Worm (Caenorhabditis elegans) whole organism, L4 larva: ENCODE data around the gene cox-14.

ENCODE experiments used
- R02D3.7 ChIP-seq: fragments of 150-350 bp; sonication (generic microtip); optimal IDR thresholded peaks from 3 replicates; lab custom pipeline; 2014; ENCODE audit warnings: missing biosample characterization, missing genetic modification characterization
- T26A8.4 ChIP-seq: fragments of 200-800 bp; sonication (Bioruptor generic); IDR thresholded peaks from 2 replicates; pipeline ENCODE4 v1.3.6; 2022; ENCODE audit warnings: missing genetic modification characterization, missing compliant biosample characterization
- Y75B8A.6 ChIP-seq: fragments of 200-800 bp; sonication (Bioruptor generic); IDR thresholded peaks from 2 replicates; pipeline ENCODE4 v1.3.6; 2022; ENCODE audit warnings: missing genetic modification reagents, missing genetic modification characterization, missing compliant biosample characterization
- ZK337.2 ChIP-seq: fragments of 200-800 bp; sonication (Bioruptor generic); IDR thresholded peaks from 2 replicates; pipeline ENCODE4 v1.3.6; 2022; ENCODE audit warnings: missing genetic modification reagents, missing genetic modification characterization, missing compliant biosample characterization
- ZK546.5 ChIP-seq, 2 experiments: sonication (generic microtip); optimal IDR thresholded peaks; 2 replicates each; lab custom pipeline; 2017; ENCODE audit warnings: missing biosample characterization in 2 of 2, missing genetic modification characterization in 2 of 2
- aha-1 ChIP-seq: fragments of 150-350 bp; peaks from one replicate; lab custom pipeline; 2014; ENCODE audit warnings: missing biosample characterization, missing genetic modification characterization
- ama-1 ChIP-seq: fragments of 150-350 bp; optimal IDR thresholded peaks from 2 replicates; lab custom pipeline; 2014; ENCODE audit warnings: inconsistent platforms, mixed read lengths
- ceh-32 ChIP-seq: sonication (generic microtip); optimal IDR thresholded peaks from 2 replicates; lab custom pipeline; 2016; ENCODE audit warnings: mild to moderate bottlenecking, missing genetic modification characterization, missing compliant biosample characterization; ENCODE audit not compliant: poor library complexity
- dpl-1 ChIP-seq: fragments of 150-350 bp; optimal IDR thresholded peaks from 2 replicates; lab custom pipeline; 2014; ENCODE audit warnings: missing biosample characterization, missing genetic modification reagents, missing genetic modification characterization
- egl-43 ChIP-seq: fragments of 200-800 bp; sonication (Bioruptor generic); IDR thresholded peaks from 2 replicates; pipeline ENCODE4 v1.3.6; 2022; ENCODE audit warnings: missing genetic modification reagents, missing genetic modification characterization, missing compliant biosample characterization
- hif-1 ChIP-seq, 2 experiments: sonication (generic microtip); optimal IDR thresholded peaks; 2 replicates each; lab custom pipeline; 2016 to 2017; ENCODE audit warnings: missing compliant biosample characterization in 2 of 2, missing genetic modification characterization in 2 of 2, missing genetic modification reagents in 2 of 2, missing genotype in 2 of 2, mild to moderate bottlenecking in 1 of 2
- hlh-11 ChIP-seq: fragments of 200-800 bp; sonication (Bioruptor generic); optimal IDR thresholded peaks from 2 replicates; lab custom pipeline; 2018; ENCODE audit warnings: mild to moderate bottlenecking, missing genetic modification characterization, missing compliant biosample characterization
- lin-1 ChIP-seq: fragments of 200-800 bp; sonication (Bioruptor generic); IDR thresholded peaks from 2 replicates; pipeline ENCODE4 v1.3.6; 2022; ENCODE audit warnings: missing genetic modification reagents, missing genetic modification characterization, missing compliant biosample characterization
- lin-13 ChIP-seq: fragments of 150-350 bp; optimal IDR thresholded peaks from 2 replicates; lab custom pipeline; 2014; ENCODE audit warnings: missing biosample characterization, missing genetic modification reagents, missing genetic modification characterization
- lin-38 ChIP-seq: fragments of 200-800 bp; sonication (Bioruptor generic); IDR thresholded peaks from 2 replicates; pipeline ENCODE4 v1.3.6; 2022; ENCODE audit warnings: missing genetic modification reagents, missing genetic modification characterization, missing compliant biosample characterization
- lin-39 ChIP-seq: fragments of 150-350 bp; optimal IDR thresholded peaks from 2 replicates; lab custom pipeline; 2014; ENCODE audit warnings: missing biosample characterization, missing genetic modification reagents, missing genetic modification characterization
- lsy-2 ChIP-seq, 2 experiments: fragments of 150-350 bp in 1 of 2; sonication (generic microtip) in 1 of 2; optimal IDR thresholded peaks; 2 replicates each; lab custom pipeline; 2014 to 2017; ENCODE audit warnings: missing biosample characterization in 2 of 2, missing genetic modification characterization in 2 of 2
- mdl-1 ChIP-seq, 2 experiments: fragments of 150-350 bp in 1 of 2; sonication (generic microtip) in 1 of 2; optimal IDR thresholded peaks; 2 replicates each; lab custom pipeline; 2014 to 2017; ENCODE audit warnings: missing biosample characterization in 2 of 2, missing genetic modification characterization in 2 of 2
- mes-2 ChIP-seq: sonication (generic microtip); optimal IDR thresholded peaks from 2 replicates; lab custom pipeline; 2016; ENCODE audit warnings: missing genotype, mild to moderate bottlenecking, missing genetic modification characterization, missing compliant biosample characterization; ENCODE audit not compliant: poor library complexity, severe bottlenecking
- nhr-28 ChIP-seq: fragments of 150-350 bp; optimal IDR thresholded peaks from 2 replicates; lab custom pipeline; 2014; ENCODE audit warnings: missing biosample characterization, missing genetic modification characterization
- nhr-48 ChIP-seq: sonication (generic microtip); optimal IDR thresholded peaks from 2 replicates; lab custom pipeline; 2016; ENCODE audit warnings: mild to moderate bottlenecking, missing genetic modification characterization, missing compliant biosample characterization
- nhr-77 ChIP-seq: fragments of 150-350 bp; optimal IDR thresholded peaks from 2 replicates; lab custom pipeline; 2014; ENCODE audit warnings: missing biosample characterization, missing genetic modification characterization
- pqm-1 ChIP-seq: sonication (generic microtip); optimal IDR thresholded peaks from 2 replicates; lab custom pipeline; 2017; ENCODE audit warnings: missing biosample characterization, missing genetic modification characterization
- rbr-2 ChIP-seq: sonication (generic microtip); optimal IDR thresholded peaks from 2 replicates; lab custom pipeline; 2016; ENCODE audit warnings: missing genotype, missing genetic modification characterization, missing compliant biosample characterization
- set-16 ChIP-seq: fragments of 200-800 bp; sonication (Bioruptor generic); IDR thresholded peaks from 2 replicates; pipeline ENCODE4 v1.3.6; 2022; ENCODE audit warnings: missing genetic modification reagents, missing genetic modification characterization, missing compliant biosample characterization
- spr-1 ChIP-seq: sonication (generic microtip); optimal IDR thresholded peaks from 2 replicates; lab custom pipeline; 2016; ENCODE audit warnings: mild to moderate bottlenecking, missing genetic modification characterization, missing compliant biosample characterization
- unc-130 ChIP-seq: sonication (generic microtip); optimal IDR thresholded peaks from 2 replicates; lab custom pipeline; 2016; ENCODE audit warnings: missing genetic modification reagents, missing genetic modification characterization, missing compliant biosample characterization
- unc-62 ChIP-seq, 3 experiments: fragments of 150-350 bp in 1 of 3; sonication (generic microtip); optimal IDR thresholded peaks in 2 of 3; peaks in 1 of 3; 1 replicate in 1 of 3; 2 replicates in 2 of 3; lab custom pipeline; 2014 to 2017; ENCODE audit warnings: missing biosample characterization in 3 of 3, missing genetic modification characterization in 3 of 3, missing genetic modification reagents in 3 of 3, missing genotype in 1 of 3

The cox-14 gene

ce11 chrIII:10238448-10239154, 19.9 kb downstream of the cox-14 start, which contains the start of gene Y70G10A.3:
Y70G10A.3 (plus strand) TSS chrIII:10239104.
- TF ChIP-seq nhr-48 (tag; lab: Kevin White, UChicago) = no peak

- TF ChIP-seq pqm-1 (tag; lab: Kevin White, UChicago) (no peak), rbr-2 (tag; lab: Kevin White, UChicago) (no peak), aha-1 (tag; lab: Kevin White, UChicago) (peak; percentile 91), R02D3.7 (tag; lab: Kevin White, UChicago) (no peak)
These were observed 21.3 kb downstream of the cox-14 start for ce11 chrIII:10240073-10240472.

- TF ChIP-seq hlh-11 (tag; lab: Kevin White, UChicago) (peak; percentile 14), lin-1 (no peak), ZK337.2 (no peak), T26A8.4 (GFP tag; lab: Robert Waterston, UW) (no peak), unc-62 (GFP tag; optimal IDR thresholded peaks at IDR 0.05 in 1 of 2; lab: Kevin White, UChicago) (peak in 1 of 2 experiments; percentile 69), unc-62 (tag; optimal IDR thresholded peaks at IDR 0.05; lab: Kevin White, UChicago) (no peak), mdl-1 (tag; optimal IDR thresholded peaks at IDR 0.05; lab: Kevin White, UChicago) (peak in 1 of 2 experiments; percentile 45)
These were observed 22.6 kb downstream of the cox-14 start for ce11 chrIII:10241332-10241829.

- peak; percentile 95 for TF ChIP-seq aha-1 (tag; lab: Kevin White, UChicago)
- no peak for TF ChIP-seq ZK337.2
- no peak for TF ChIP-seq nhr-77
- no peak for TF ChIP-seq ZK546.5 (tag; optimal IDR thresholded peaks at IDR 0.05; lab: Kevin White, UChicago)
- no peak for TF ChIP-seq ama-1 (lab: Kevin White, UChicago)
These were observed 25.3 kb downstream of the cox-14 start for ce11 chrIII:10244013-10244412.

ce11 chrIII:10248441-10249137, 29.8 kb downstream of the cox-14 start, which contains the start of the genes div-1 and cor-1:
div-1 (minus strand) TSS chrIII:10248559.
cor-1 (plus strand) TSS chrIII:10249111.
- TF ChIP-seq nhr-77 = peak; percentile 17
- TF ChIP-seq lin-39 (tag; lab: Kevin White, UChicago) = no peak
- TF ChIP-seq Y75B8A.6 (GFP tag; lab: Robert Waterston, UW) = no peak
- TF ChIP-seq ceh-32 = no peak
- no peak for TF ChIP-seq spr-1 (tag; lab: Kevin White, UChicago)
- peak; percentile 93 for TF ChIP-seq lin-38 (GFP tag; lab: Robert Waterston, UW)
- TF ChIP-seq egl-43 (GFP tag; lab: Robert Waterston, UW) = peak; percentile 62; the same call in 1 of the 2 replicates
- peak in 1 of 2 experiments; percentile 90 for TF ChIP-seq unc-62 (GFP tag; optimal IDR thresholded peaks at IDR 0.05 in 1 of 2; lab: Kevin White, UChicago)
- no peak for TF ChIP-seq unc-62 (tag; optimal IDR thresholded peaks at IDR 0.05; lab: Kevin White, UChicago)
- TF ChIP-seq lsy-2 (tag; optimal IDR thresholded peaks at IDR 0.05; lab: Kevin White, UChicago) = peak in 1 of 2 experiments; percentile 53
- peak in 1 of 2 experiments; percentile 1 for TF ChIP-seq hif-1 (tag; optimal IDR thresholded peaks at IDR 0.05; lab: Kevin White, UChicago)
- peak; percentile 73 for TF ChIP-seq mes-2
- TF ChIP-seq unc-130 (GFP tag; lab: Kevin White, UChicago) = no peak
- TF ChIP-seq nhr-28 (tag; lab: Kevin White, UChicago) = peak; percentile 12
- peak; percentile 23 for TF ChIP-seq hlh-11 (tag; lab: Kevin White, UChicago)
- TF ChIP-seq set-16 (GFP tag; lab: Robert Waterston, UW) = peak; percentile 75
- peak; percentile 73 for TF ChIP-seq dpl-1 (GFP tag; lab: Kevin White, UChicago)
- TF ChIP-seq lin-13 (GFP tag; lab: Kevin White, UChicago) = no peak
- TF ChIP-seq, all 104 proteins: peak for 11
